Worm (Caenorhabditis elegans) whole organism, young adult: ENCODE results near the gene ZK512.2.

Source experiments
- B0019.2 ChIP-seq: fragments of 200-800 bp; sonication (Bioruptor generic); conservative IDR thresholded peaks from 2 replicates; pipeline ENCODE4 v1.3.6; 2022; ENCODE audit warnings: missing genetic modification reagents, missing genetic modification characterization, missing compliant biosample characterization
- B0261.1 ChIP-seq: sonication (generic microtip); optimal IDR thresholded peaks from 2 replicates; lab custom pipeline; 2016; ENCODE audit warnings: mild to moderate bottlenecking, missing genetic modification characterization, moderate library complexity, missing compliant biosample characterization
- B0336.3 ChIP-seq: fragments of 200-800 bp; sonication (Bioruptor generic); IDR thresholded peaks from 2 replicates; pipeline ENCODE4 v1.3.6; 2022; ENCODE audit warnings: missing genetic modification characterization, missing compliant biosample characterization
- C06A6.2 ChIP-seq: fragments of 200-800 bp; sonication (Bioruptor generic); conservative IDR thresholded peaks from 2 replicates; pipeline ENCODE4 v1.3.6; 2022; ENCODE audit warnings: missing genetic modification characterization, missing compliant biosample characterization
- F23B12.7 ChIP-seq: sonication (generic microtip); optimal IDR thresholded peaks from 2 replicates; lab custom pipeline; 2017; ENCODE audit warnings: missing genetic modification characterization, mild to moderate bottlenecking, missing compliant biosample characterization, antibody characterized with exemption, moderate library complexity; ENCODE audit not compliant: insufficient read depth
- F33H1.4 ChIP-seq: fragments of 200-800 bp; sonication (Bioruptor generic); IDR thresholded peaks from 2 replicates; pipeline ENCODE4 v1.3.6; 2022; ENCODE audit warnings: missing genetic modification reagents, missing genetic modification characterization, missing compliant biosample characterization
- F39B2.1 ChIP-seq: fragments of 200-800 bp; sonication (Bioruptor generic); IDR thresholded peaks from 2 replicates; pipeline ENCODE4 v1.3.6; 2022; ENCODE audit warnings: missing genetic modification reagents, missing genetic modification characterization, missing compliant biosample characterization
- F49E8.2 ChIP-seq: sonication (generic microtip); optimal IDR thresholded peaks from 3 replicates; lab custom pipeline; 2017; ENCODE audit warnings: missing genetic modification characterization, mild to moderate bottlenecking, missing compliant biosample characterization, antibody characterized with exemption, moderate library complexity; ENCODE audit not compliant: insufficient read depth
- F52B5.7 ChIP-seq: sonication (generic microtip); optimal IDR thresholded peaks from 2 replicates; lab custom pipeline; 2016; ENCODE audit warnings: mild to moderate bottlenecking, missing genetic modification characterization, missing compliant biosample characterization
- F55B11.4 ChIP-seq: sonication (generic microtip); optimal IDR thresholded peaks from 2 replicates; lab custom pipeline; 2016; ENCODE audit warnings: missing compliant biosample characterization, missing genetic modification characterization, borderline replicate concordance; ENCODE audit not compliant: insufficient read depth
- Y56A3A.18 ChIP-seq: fragments of 200-800 bp; sonication (Bioruptor generic); IDR thresholded peaks from 2 replicates; pipeline ENCODE4 v1.3.6; 2022; ENCODE audit warnings: missing genetic modification reagents, missing genetic modification characterization, missing compliant biosample characterization
- ZK185.1 ChIP-seq: sonication (generic microtip); optimal IDR thresholded peaks from 2 replicates; lab custom pipeline; 2016; ENCODE audit warnings: mild to moderate bottlenecking, missing genetic modification characterization, missing compliant biosample characterization; ENCODE audit not compliant: poor library complexity, severe bottlenecking
- aptf-2 ChIP-seq: fragments of 200-800 bp; sonication (Bioruptor generic); conservative IDR thresholded peaks from 2 replicates; pipeline ENCODE4 v1.3.6; 2022; ENCODE audit warnings: missing genetic modification reagents, missing genetic modification characterization, missing compliant biosample characterization
- attf-3 ChIP-seq: fragments of 200-800 bp; sonication (Bioruptor generic); conservative IDR thresholded peaks from 2 replicates; pipeline ENCODE4 v1.3.6; 2022; ENCODE audit warnings: missing genetic modification reagents, missing genetic modification characterization, missing compliant biosample characterization
- ceh-100 ChIP-seq: fragments of 200-800 bp; sonication (Bioruptor generic); IDR thresholded peaks from 2 replicates; pipeline ENCODE4 v1.3.6; 2022; ENCODE audit warnings: missing genetic modification reagents, missing genetic modification characterization, missing compliant biosample characterization
- ceh-40 ChIP-seq: fragments of 200-800 bp; sonication (Bioruptor generic); IDR thresholded peaks from 2 replicates; pipeline ENCODE4 v1.3.6; 2022; ENCODE audit warnings: missing genetic modification characterization, missing compliant biosample characterization
- dox-1 ChIP-seq: fragments of 200-800 bp; sonication (Bioruptor generic); IDR thresholded peaks from 2 replicates; pipeline ENCODE4 v1.3.6; 2022; ENCODE audit warnings: missing genetic modification reagents, missing genetic modification characterization, missing compliant biosample characterization
- egl-44 ChIP-seq: fragments of 200-800 bp; sonication (Bioruptor generic); IDR thresholded peaks from 2 replicates; pipeline ENCODE4 v1.3.6; 2022; ENCODE audit warnings: missing genetic modification reagents, missing genetic modification characterization, missing compliant biosample characterization
- him-1 ChIP-seq: sonication (generic microtip); optimal IDR thresholded peaks from 2 replicates; lab custom pipeline; 2016; ENCODE audit warnings: missing genotype, missing genetic modification reagents, missing genetic modification characterization, missing compliant biosample characterization
- hmg-1.2 ChIP-seq: fragments of 200-800 bp; sonication (Bioruptor generic); IDR thresholded peaks from 2 replicates; pipeline ENCODE4 v1.3.6; 2022; ENCODE audit warnings: missing genetic modification reagents, missing genetic modification characterization, missing compliant biosample characterization
- hsf-1 ChIP-seq: fragments of 200-800 bp; sonication (Bioruptor generic); IDR thresholded peaks from 2 replicates; pipeline ENCODE4 v1.3.6; 2022; ENCODE audit warnings: missing genetic modification reagents, missing genetic modification characterization, missing compliant biosample characterization
- let-526 ChIP-seq: fragments of 200-800 bp; sonication (Bioruptor generic); IDR thresholded peaks from 2 replicates; pipeline ENCODE4 v1.3.6; 2022; ENCODE audit warnings: missing genetic modification reagents, missing genetic modification characterization, missing compliant biosample characterization
- lsy-27 ChIP-seq: sonication (generic microtip); optimal IDR thresholded peaks from 2 replicates; lab custom pipeline; 2017; ENCODE audit warnings: missing genetic modification characterization, mild to moderate bottlenecking, missing compliant biosample characterization, antibody characterized with exemption, missing genotype, borderline replicate concordance; ENCODE audit not compliant: insufficient read depth
- madf-10 ChIP-seq: sonication (generic microtip); optimal IDR thresholded peaks from 2 replicates; lab custom pipeline; 2016; ENCODE audit warnings: mild to moderate bottlenecking, missing genetic modification characterization, missing compliant biosample characterization
- madf-6 ChIP-seq: fragments of 200-800 bp; sonication (Bioruptor generic); IDR thresholded peaks from 2 replicates; pipeline ENCODE4 v1.3.6; 2022; ENCODE audit warnings: missing genetic modification reagents, missing genetic modification characterization, missing compliant biosample characterization
- madf-8 ChIP-seq: fragments of 200-800 bp; sonication (Bioruptor generic); conservative IDR thresholded peaks from 2 replicates; pipeline ENCODE4 v1.3.6; 2022; ENCODE audit warnings: missing genetic modification reagents, missing genetic modification characterization, missing compliant biosample characterization
- nfyb-1 ChIP-seq: fragments of 200-800 bp; sonication (Bioruptor generic); IDR thresholded peaks from 2 replicates; pipeline ENCODE4 v1.3.6; 2022; ENCODE audit warnings: missing genetic modification reagents, missing genetic modification characterization, missing compliant biosample characterization
- rcor-1 ChIP-seq: fragments of 200-800 bp; sonication (Bioruptor generic); IDR thresholded peaks from 2 replicates; pipeline ENCODE4 v1.3.6; 2022; ENCODE audit warnings: missing genetic modification reagents, missing genetic modification characterization, missing compliant biosample characterization
- rec-8 ChIP-seq, 2 experiments: sonication (generic microtip); optimal IDR thresholded peaks; 2 replicates each; lab custom pipeline; 2016; ENCODE audit warnings: mild to moderate bottlenecking in 2 of 2, missing genetic modification characterization in 2 of 2, missing genetic modification reagents in 2 of 2, missing genotype in 2 of 2, missing biosample characterization in 1 of 2, missing compliant biosample characterization in 1 of 2, moderate library complexity in 1 of 2
- rpc-1 ChIP-seq, 2 experiments: fragments of 150-350 bp in 1 of 2; sonication (generic microtip) in 1 of 2; optimal IDR thresholded peaks; 2 replicates each; lab custom pipeline; 2014 to 2018; ENCODE audit warnings: missing biosample characterization in 1 of 2, missing genetic modification characterization in 1 of 2, missing genetic modification reagents in 1 of 2, missing genotype in 1 of 2
- snpc-4 ChIP-seq, 5 experiments: fragments of 150-350 bp in 1 of 5; sonication (generic microtip) in 4 of 5; optimal IDR thresholded peaks; 2 replicates each; lab custom pipeline; 2014 to 2018; ENCODE audit warnings: missing genetic modification characterization in 5 of 5, missing biosample characterization in 3 of 5, antibody characterized with exemption in 2 of 5, mild to moderate bottlenecking in 2 of 5, missing compliant biosample characterization in 2 of 5, missing genotype in 2 of 5, moderate library complexity in 2 of 5, missing genetic modification reagents in 1 of 5
- tbp1 ChIP-seq: fragments of 200-800 bp; sonication (Bioruptor generic); optimal IDR thresholded peaks from 2 replicates; lab custom pipeline; 2018; ENCODE audit warnings: mild to moderate bottlenecking, missing genetic modification characterization, missing compliant biosample characterization
- tbx-9 ChIP-seq: sonication (generic microtip); optimal IDR thresholded peaks from 2 replicates; lab custom pipeline; 2016; ENCODE audit warnings: borderline replicate concordance, missing genetic modification characterization, inconsistent platforms, missing compliant biosample characterization
- zim-3 ChIP-seq: sonication (generic microtip); optimal IDR thresholded peaks from 2 replicates; lab custom pipeline; 2017; ENCODE audit warnings: mild to moderate bottlenecking, missing genetic modification characterization, moderate library complexity, missing compliant biosample characterization
- ztf-18 ChIP-seq: sonication (generic microtip); optimal IDR thresholded peaks from 2 replicates; lab custom pipeline; 2016; ENCODE audit warnings: missing genotype, mild to moderate bottlenecking, missing genetic modification characterization, missing compliant biosample characterization
- ztf-26 ChIP-seq: sonication (generic microtip); optimal IDR thresholded peaks from 2 replicates; lab custom pipeline; 2017; ENCODE audit warnings: missing genetic modification characterization, missing compliant biosample characterization
- ztf-28 ChIP-seq: fragments of 200-800 bp; sonication (Bioruptor generic); IDR thresholded peaks from 2 replicates; pipeline ENCODE4 v1.3.6; 2022; ENCODE audit warnings: missing genetic modification reagents, missing genetic modification characterization, missing compliant biosample characterization
- ztf-6 ChIP-seq: fragments of 200-800 bp; sonication (Bioruptor generic); IDR thresholded peaks from 2 replicates; pipeline ENCODE4 v1.3.6; 2022; ENCODE audit warnings: missing genetic modification reagents, missing genetic modification characterization, missing compliant biosample characterization

ZK512.2 gene

ce11 chrIII:9118314-9118850, 26.2 kb downstream of the ZK512.2 start, which contains the start of gene grl-11:
Gene grl-11 (minus strand): TSS chrIII:9118364.
- TF ChIP-seq ztf-26 (no peak), C06A6.2 (GFP tag; lab: Robert Waterston, UW) (no peak), let-526 (no peak), F33H1.4 (GFP tag; lab: Robert Waterston, UW) (no peak), hmg-1.2 (GFP tag; lab: Robert Waterston, UW) (no peak), rcor-1 (GFP tag; lab: Robert Waterston, UW) (no peak), madf-8 (GFP tag; lab: Robert Waterston, UW) (no peak), tbp1 (GFP tag; lab: Kevin White, UChicago) (no peak), F23B12.7 (tag; lab: Kevin White, UChicago) (no peak), zim-3 (no peak), him-1 (tag; lab: Kevin White, UChicago) (no peak), madf-10 (tag; lab: Kevin White, UChicago) (no peak), egl-44 (GFP tag; lab: Robert Waterston, UW) (no peak)

DNA sequence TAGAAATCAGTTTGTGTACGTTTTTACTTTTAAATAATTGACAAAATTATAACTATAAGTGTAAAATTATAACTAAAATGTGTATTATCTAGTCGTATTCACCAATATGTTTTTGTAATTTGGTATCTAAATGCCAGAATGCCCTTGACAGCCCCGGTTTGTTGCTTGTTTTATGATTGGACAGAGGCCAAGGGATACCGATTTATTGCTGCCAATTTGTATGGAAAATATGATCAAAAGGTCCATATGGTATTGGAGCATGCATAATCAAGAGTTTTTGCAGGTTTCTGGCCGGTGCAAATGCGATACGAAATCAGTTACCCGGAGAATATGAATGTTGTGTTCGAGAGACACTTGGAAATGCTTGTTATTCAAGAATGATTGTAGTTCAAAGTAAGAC, 28.8 kb downstream of the ZK512.2 start:
- TF ChIP-seq F52B5.7 (tag; lab: Kevin White, UChicago) (no peak), aptf-2 (GFP tag; lab: Robert Waterston, UW) (no peak), attf-3 (GFP tag; lab: Robert Waterston, UW) (no peak), lsy-27 (tag; lab: Kevin White, UChicago) (no peak), ceh-100 (GFP tag; lab: Robert Waterston, UW) (no peak), F39B2.1 (GFP tag; lab: Robert Waterston, UW) (no peak), rpc-1 (optimal IDR thresholded peaks at IDR 0.05; lab: Kevin White, UChicago) (no peak), rpc-1 (tag; optimal IDR thresholded peaks at IDR 0.05; lab: Kevin White, UChicago) (no peak), hmg-1.2 (GFP tag; lab: Robert Waterston, UW) (no peak), hsf-1 (GFP tag; lab: Robert Waterston, UW) (no peak), B0336.3 (GFP tag; lab: Robert Waterston, UW) (no peak), ztf-18 (tag; lab: Kevin White, UChicago) (no peak), B0019.2 (GFP tag; lab: Robert Waterston, UW) (no peak), dox-1 (GFP tag; lab: Robert Waterston, UW) (no peak), nfyb-1 (GFP tag; lab: Robert Waterston, UW) (no peak), ztf-6 (GFP tag; lab: Robert Waterston, UW) (no peak)
- TF ChIP-seq, all 124 proteins: peak for 0

ce11 chrIII:9114649-9115048, 29.9 kb downstream of the ZK512.2 start, which contains the start of gene ZK512.1:
Gene ZK512.1 (plus strand): TSS chrIII:9114949.
- TF ChIP-seq B0261.1 (tag; lab: Kevin White, UChicago) (no peak), snpc-4 (GFP tag; optimal IDR thresholded peaks at IDR 0.05; lab: Kevin White, UChicago) (no peak), snpc-4 (tag; optimal IDR thresholded peaks at IDR 0.05; lab: Kevin White, UChicago) (no peak), him-1 (tag; lab: Kevin White, UChicago) (no peak), rec-8 (tag; optimal IDR thresholded peaks at IDR 0.05; lab: Kevin White, UChicago) (no peak), Y56A3A.18 (GFP tag; lab: Robert Waterston, UW) (no peak), ZK185.1 (no peak), F55B11.4 (no peak), madf-6 (GFP tag; lab: Robert Waterston, UW) (no peak), ceh-40 (no peak), ztf-28 (GFP tag; lab: Robert Waterston, UW) (no peak), F49E8.2 (tag; lab: Kevin White, UChicago) (no peak), tbx-9 (tag; lab: Kevin White, UChicago) (no peak)
